Fruit fly (Drosophila melanogaster) whole organism, embryonic: ENCODE measurements around the gene Tyler.

Source experiments
- Bdp1 ChIP-seq: fragments of 200-800 bp; sonication (Bioruptor generic); optimal IDR thresholded peaks from 3 replicates; lab custom pipeline; 2016; ENCODE audit warnings: missing biosample characterization, missing genetic modification characterization
- Blimp-1 ChIP-seq: fragments of 200-800 bp; sonication (Bioruptor generic); optimal IDR thresholded peaks from 3 replicates; lab custom pipeline; 2018; ENCODE audit warnings: missing biosample characterization, missing genetic modification characterization, mild to moderate bottlenecking, moderate library complexity, missing genetic modification reagents
- CG11456 ChIP-seq: fragments of 200-800 bp; sonication (Bioruptor generic); IDR thresholded peaks from 3 replicates; pipeline ENCODE4 v1.3.6; 2022; ENCODE audit warnings: missing biosample characterization, missing genetic modification characterization
- CG11696 ChIP-seq: fragments of 200-800 bp; sonication (Bioruptor generic); IDR thresholded peaks from 2 replicates; pipeline ENCODE4 v1.3.6; 2022; ENCODE audit warnings: missing biosample characterization, missing genetic modification characterization
- CG11723 ChIP-seq: fragments of 200-800 bp; sonication (Bioruptor generic); optimal IDR thresholded peaks from 2 replicates; lab custom pipeline; 2017; ENCODE audit warnings: missing biosample characterization, mild to moderate bottlenecking, missing genetic modification characterization
- CG12155 ChIP-seq: fragments of 200-800 bp; sonication (Bioruptor generic); optimal IDR thresholded peaks from 3 replicates; lab custom pipeline; 2016; ENCODE audit warnings: missing biosample characterization, missing genetic modification characterization
- CG12391 ChIP-seq: fragments of 200-800 bp; sonication (Bioruptor generic); optimal IDR thresholded peaks from 3 replicates; lab custom pipeline; 2018; ENCODE audit warnings: missing biosample characterization, mild to moderate bottlenecking, missing genetic modification characterization, moderate library complexity
- CG12659 ChIP-seq: fragments of 200-800 bp; sonication (Bioruptor generic); optimal IDR thresholded peaks from 3 replicates; lab custom pipeline; 2017; ENCODE audit warnings: mild to moderate bottlenecking, missing biosample characterization, missing genetic modification reagents, missing genetic modification characterization
- CG12942 ChIP-seq: fragments of 200-800 bp; sonication (Bioruptor generic); optimal IDR thresholded peaks from 3 replicates; lab custom pipeline; 2016; ENCODE audit warnings: missing biosample characterization, missing genetic modification characterization
- CG13123 ChIP-seq: fragments of 200-800 bp; sonication (Bioruptor generic); optimal IDR thresholded peaks from 2 replicates; lab custom pipeline; 2016; ENCODE audit warnings: missing biosample characterization, missing genetic modification characterization
- CG13287 ChIP-seq: fragments of 200-800 bp; sonication (Bioruptor generic); IDR thresholded peaks from 2 replicates; pipeline ENCODE4 v1.3.6; 2022; ENCODE audit warnings: missing biosample characterization, missing genetic modification characterization; ENCODE audit not compliant: partially characterized antibody
- CG14441 ChIP-seq: fragments of 200-800 bp; sonication (Bioruptor generic); IDR thresholded peaks from 2 replicates; pipeline ENCODE4 v1.3.6; 2022; ENCODE audit warnings: missing biosample characterization, missing genetic modification characterization
- CG15073 ChIP-seq: fragments of 200-800 bp; sonication (Bioruptor generic); optimal IDR thresholded peaks from 2 replicates; lab custom pipeline; 2016; ENCODE audit warnings: missing biosample characterization, missing genetic modification characterization
- CG2199 ChIP-seq: fragments of 200-800 bp; sonication (Bioruptor generic); IDR thresholded peaks from 3 replicates; pipeline ENCODE4 v1.3.6; 2022; ENCODE audit warnings: missing biosample characterization, missing genetic modification characterization
- CG3065 ChIP-seq: fragments of 200-800 bp; sonication (Bioruptor generic); optimal IDR thresholded peaks from 2 replicates; lab custom pipeline; 2016; ENCODE audit warnings: missing biosample characterization, missing genetic modification characterization
- CG31224 ChIP-seq: fragments of 200-800 bp; sonication (Bioruptor generic); IDR thresholded peaks from 2 replicates; pipeline ENCODE4 v1.3.6; 2022; ENCODE audit warnings: missing biosample characterization, missing genetic modification characterization
- CG4424 ChIP-seq: fragments of 200-800 bp; sonication (Bioruptor generic); optimal IDR thresholded peaks from 3 replicates; lab custom pipeline; 2016; ENCODE audit warnings: missing biosample characterization, missing genetic modification characterization
- CG6272 ChIP-seq: fragments of 200-800 bp; sonication (Bioruptor generic); IDR thresholded peaks from 2 replicates; pipeline ENCODE4 v1.3.6; 2022; ENCODE audit warnings: missing biosample characterization, missing genetic modification characterization
- CG7357 ChIP-seq: fragments of 200-800 bp; sonication (Bioruptor generic); IDR thresholded peaks from 3 replicates; pipeline ENCODE4 v1.3.6; 2022; ENCODE audit warnings: missing biosample characterization, missing genetic modification characterization
- CG8089 ChIP-seq: fragments of 200-800 bp; sonication (Bioruptor generic); optimal IDR thresholded peaks from 3 replicates; lab custom pipeline; 2016; ENCODE audit warnings: missing biosample characterization, missing genetic modification characterization
- CG8281 ChIP-seq: fragments of 200-800 bp; sonication (Bioruptor generic); optimal IDR thresholded peaks from 2 replicates; lab custom pipeline; 2018; ENCODE audit warnings: missing biosample characterization, mild to moderate bottlenecking, missing genetic modification characterization, moderate library complexity
- CG9609 ChIP-seq: fragments of 200-800 bp; sonication (Bioruptor generic); optimal IDR thresholded peaks from 3 replicates; lab custom pipeline; 2016; ENCODE audit warnings: missing biosample characterization, missing genetic modification characterization
- CrebB ChIP-seq: fragments of 200-800 bp; sonication (Bioruptor generic); optimal IDR thresholded peaks from 3 replicates; lab custom pipeline; 2018; ENCODE audit warnings: missing biosample characterization, mild to moderate bottlenecking, missing genetic modification characterization
- Deaf1 ChIP-seq: fragments of 200-800 bp; optimal IDR thresholded peaks from 3 replicates; lab custom pipeline; 2019; ENCODE audit warnings: missing biosample characterization, mild to moderate bottlenecking, missing genetic modification characterization, moderate library complexity
- E2f2 ChIP-seq: fragments of 200-800 bp; sonication (Bioruptor generic); IDR thresholded peaks from 2 replicates; pipeline ENCODE4 v1.3.6; 2022; ENCODE audit warnings: missing biosample characterization, missing genetic modification characterization
- Hmx ChIP-seq: fragments of 200-800 bp; sonication (Bioruptor generic); optimal IDR thresholded peaks from 2 replicates; lab custom pipeline; 2016; ENCODE audit warnings: missing biosample characterization, missing genetic modification characterization
- Jarid2 ChIP-seq: fragments of 200-800 bp; sonication (Bioruptor generic); optimal IDR thresholded peaks from 3 replicates; lab custom pipeline; 2017; ENCODE audit warnings: mild to moderate bottlenecking, missing biosample characterization, missing genetic modification reagents, missing genetic modification characterization
- Lhr ChIP-seq: fragments of 200-800 bp; sonication (Bioruptor generic); optimal IDR thresholded peaks from 3 replicates; lab custom pipeline; 2017; ENCODE audit warnings: mild to moderate bottlenecking, missing biosample characterization, missing genetic modification reagents, missing genetic modification characterization
- Med ChIP-seq: fragments of 200-800 bp; sonication (Bioruptor generic); peaks from one replicate; lab custom pipeline; 2016; ENCODE audit warnings: missing biosample characterization, missing genetic modification characterization, mild to moderate bottlenecking, inconsistent platforms, moderate library complexity
- Sox102F ChIP-seq: fragments of 200-800 bp; sonication (Bioruptor generic); optimal IDR thresholded peaks from 2 replicates; lab custom pipeline; 2018; ENCODE audit warnings: missing biosample characterization, mild to moderate bottlenecking, missing genetic modification characterization, moderate library complexity
- Vsx1 ChIP-seq: fragments of 200-800 bp; sonication (Bioruptor generic); optimal IDR thresholded peaks from 2 replicates; lab custom pipeline; 2017; ENCODE audit warnings: missing biosample characterization, mild to moderate bottlenecking, missing genetic modification characterization, missing genetic modification reagents
- ap ChIP-seq: fragments of 200-800 bp; sonication (Bioruptor generic); IDR thresholded peaks from 2 replicates; pipeline ENCODE4 v1.3.6; 2022; ENCODE audit warnings: missing biosample characterization, missing genetic modification characterization
- ara ChIP-seq: fragments of 200-800 bp; sonication (Bioruptor generic); IDR thresholded peaks from 2 replicates; pipeline ENCODE4 v1.3.6; 2022; ENCODE audit warnings: missing biosample characterization, missing genetic modification characterization
- crc ChIP-seq: fragments of 200-800 bp; sonication (Bioruptor generic); optimal IDR thresholded peaks from 2 replicates; lab custom pipeline; 2016; ENCODE audit warnings: missing biosample characterization, missing genetic modification characterization
- dan ChIP-seq: fragments of 200-800 bp; sonication (Bioruptor generic); IDR thresholded peaks from 2 replicates; pipeline ENCODE4 v1.3.6; 2022; ENCODE audit warnings: missing biosample characterization, missing genetic modification characterization
- emc ChIP-seq: fragments of 200-800 bp; sonication (Bioruptor generic); optimal IDR thresholded peaks from 2 replicates; lab custom pipeline; 2016; ENCODE audit warnings: missing biosample characterization, missing genetic modification characterization
- fd102C ChIP-seq: fragments of 200-800 bp; sonication (Bioruptor generic); optimal IDR thresholded peaks from 2 replicates; lab custom pipeline; 2018; ENCODE audit warnings: missing biosample characterization, mild to moderate bottlenecking, missing genetic modification characterization, moderate library complexity
- fru ChIP-seq: fragments of >200 bp; optimal IDR thresholded peaks from 2 replicates; lab custom pipeline; 2017
- gce ChIP-seq: fragments of 200-800 bp; sonication (Bioruptor generic); IDR thresholded peaks from 3 replicates; pipeline ENCODE4 v1.3.6; 2022; ENCODE audit warnings: missing biosample characterization, missing genetic modification characterization
- gro ChIP-seq: fragments of 200-800 bp; sonication (Bioruptor generic); optimal IDR thresholded peaks from 2 replicates; lab custom pipeline; 2016; ENCODE audit warnings: missing biosample characterization, missing genetic modification characterization
- jigr1 ChIP-seq: fragments of 200-800 bp; sonication (Bioruptor generic); IDR thresholded peaks from 3 replicates; pipeline ENCODE4 v1.3.6; 2022; ENCODE audit warnings: missing biosample characterization, missing genetic modification characterization
- maf-S ChIP-seq: fragments of 200-800 bp; sonication (Bioruptor generic); optimal IDR thresholded peaks from 2 replicates; lab custom pipeline; 2016; ENCODE audit warnings: missing biosample characterization, missing genetic modification characterization
- mam ChIP-seq: fragments of 200-800 bp; sonication (Bioruptor generic); optimal IDR thresholded peaks from 3 replicates; lab custom pipeline; 2016; ENCODE audit warnings: missing biosample characterization, missing genetic modification characterization
- otp ChIP-seq: fragments of 200-800 bp; sonication (Bioruptor generic); IDR thresholded peaks from 3 replicates; pipeline ENCODE4, ENCODE4 v1.3.6; 2022; ENCODE audit warnings: missing biosample characterization, missing genetic modification characterization
- p53 ChIP-seq: fragments of 200-800 bp; sonication (Bioruptor generic); optimal IDR thresholded peaks from 2 replicates; lab custom pipeline; 2016; ENCODE audit warnings: missing biosample characterization, missing genetic modification characterization
- scrt ChIP-seq: fragments of 200-800 bp; sonication (Bioruptor generic); optimal IDR thresholded peaks from 2 replicates; lab custom pipeline; 2018; ENCODE audit warnings: missing biosample characterization, mild to moderate bottlenecking, missing genetic modification characterization, moderate library complexity
- shn ChIP-seq: fragments of 200-800 bp; sonication (Bioruptor generic); optimal IDR thresholded peaks from 3 replicates; lab custom pipeline; 2016; ENCODE audit warnings: missing biosample characterization, missing genetic modification characterization
- slp2 ChIP-seq: fragments of 200-800 bp; sonication (Bioruptor generic); optimal IDR thresholded peaks from 2 replicates; lab custom pipeline; 2016; ENCODE audit warnings: missing biosample characterization, missing genetic modification characterization
- so ChIP-seq: fragments of 200-800 bp; sonication (Bioruptor generic); IDR thresholded peaks from 3 replicates; pipeline ENCODE4 v1.3.6; 2022; ENCODE audit warnings: missing biosample characterization, missing genetic modification characterization
- ssp ChIP-seq: fragments of 200-800 bp; sonication (Bioruptor generic); IDR thresholded peaks from 2 replicates; pipeline ENCODE4 v1.3.6; 2022; ENCODE audit warnings: missing biosample characterization, missing genetic modification characterization
- stwl ChIP-seq: fragments of 200-800 bp; sonication (Bioruptor generic); optimal IDR thresholded peaks from 3 replicates; lab custom pipeline; 2018; ENCODE audit warnings: missing biosample characterization, mild to moderate bottlenecking, missing genetic modification characterization, moderate library complexity
- ttk ChIP-seq: fragments of 200-800 bp; sonication (Bioruptor generic); IDR thresholded peaks from 2 replicates; pipeline ENCODE4 v2.1.2; 2022; ENCODE audit warnings: missing biosample characterization, missing genetic modification characterization
- wor ChIP-seq: fragments of 200-800 bp; sonication (Bioruptor generic); IDR thresholded peaks from 2 replicates; pipeline ENCODE4 v1.3.6; 2022; ENCODE audit warnings: missing biosample characterization, missing genetic modification characterization
- zen ChIP-seq: fragments of 200-800 bp; sonication (Bioruptor generic); optimal IDR thresholded peaks from 3 replicates; lab custom pipeline; 2018; ENCODE audit warnings: missing biosample characterization, mild to moderate bottlenecking, missing genetic modification characterization, moderate library complexity

The Tyler gene

dm6 chrX:19604997-19605396 is 6.3 kb upstream of the Tyler start, which contains the start of gene CG14207 (continued):
- TF ChIP-seq emc (GFP tag; lab: Kevin White, UChicago), result no peak
- TF ChIP-seq Lhr (GFP tag; lab: Kevin White, UChicago), result no peak
- no peak for TF ChIP-seq CG11723 (GFP tag; lab: Kevin White, UChicago)
- no peak for TF ChIP-seq CG8089
- no peak for TF ChIP-seq CG6272 (GFP tag; lab: Robert Waterston, UW)
- no peak for TF ChIP-seq ssp (GFP tag; lab: Robert Waterston, UW)
- TF ChIP-seq jigr1, result no peak
- no peak for TF ChIP-seq Sox102F (GFP tag; lab: Kevin White, UChicago)
- no peak for TF ChIP-seq Blimp-1 (GFP tag; lab: Kevin White, UChicago)
- TF ChIP-seq CG12391 (tag; lab: Kevin White, UChicago), result no peak
- TF ChIP-seq gro (GFP tag; lab: Kevin White, UChicago), result peak; percentile 51
- TF ChIP-seq CrebB (tag; lab: Kevin White, UChicago), result peak; percentile 17
- TF ChIP-seq mam (GFP tag; lab: Kevin White, UChicago), result no peak
- no peak for TF ChIP-seq CG8281 (tag; lab: Kevin White, UChicago)
- TF ChIP-seq stwl (tag; lab: Kevin White, UChicago), result peak; percentile 73
- no peak for TF ChIP-seq slp2 (GFP tag; lab: Kevin White, UChicago)
- TF ChIP-seq ttk (GFP tag; lab: Robert Waterston, UW), result no peak
- TF ChIP-seq ara, result no peak
- TF ChIP-seq dan (GFP tag; lab: Robert Waterston, UW), result no peak
- no peak for TF ChIP-seq CG12155 (GFP tag; lab: Kevin White, UChicago)
- no peak for TF ChIP-seq gce
- TF ChIP-seq scrt (GFP tag; lab: Kevin White, UChicago), result peak; percentile 37
- TF ChIP-seq CG14441 (GFP tag; lab: Robert Waterston, UW), result no peak
- TF ChIP-seq CG11456, result no peak
- no peak for TF ChIP-seq Hmx (GFP tag; lab: Kevin White, UChicago)
- TF ChIP-seq ap (GFP tag; lab: Robert Waterston, UW), result no peak
- no peak for TF ChIP-seq CG12942 (GFP tag; lab: Kevin White, UChicago)
- TF ChIP-seq CG15073 (GFP tag; lab: Kevin White, UChicago), result no peak
- TF ChIP-seq Med (GFP tag; lab: Kevin White, UChicago), result peak; percentile 83
- TF ChIP-seq wor (GFP tag; lab: Robert Waterston, UW), result no peak
- TF ChIP-seq CG4424, result no peak
- TF ChIP-seq CG13287 (GFP tag; lab: Robert Waterston, UW), result peak; percentile 80
- no peak for TF ChIP-seq otp (GFP tag; lab: Robert Waterston, UW)
- no peak for TF ChIP-seq CG3065 (GFP tag; lab: Kevin White, UChicago)
- TF ChIP-seq Jarid2 (GFP tag; lab: Kevin White, UChicago), result peak; percentile 77
- TF ChIP-seq CG31224 (GFP tag; lab: Robert Waterston, UW), result no peak
- TF ChIP-seq CG13123 (GFP tag; lab: Kevin White, UChicago), result no peak
- TF ChIP-seq p53, result no peak
- TF ChIP-seq fd102C (GFP tag; lab: Kevin White, UChicago), result no peak
- TF ChIP-seq CG9609, result no peak
- no peak for TF ChIP-seq Vsx1 (GFP tag; lab: Kevin White, UChicago)
- no peak for TF ChIP-seq CG7357
- no peak for TF ChIP-seq CG11696 (GFP tag; lab: Robert Waterston, UW)
- TF ChIP-seq Deaf1 (tag; lab: Kevin White, UChicago), result peak; percentile 10
- no peak for TF ChIP-seq CG2199 (GFP tag; lab: Robert Waterston, UW)
- peak; percentile 29 for TF ChIP-seq CG12659 (GFP tag; lab: Kevin White, UChicago)
- no peak for TF ChIP-seq zen (tag; lab: Kevin White, UChicago)
- TF ChIP-seq so (GFP tag; lab: Robert Waterston, UW), result peak; percentile 37; the same call in 1 of the 3 replicates
- TF ChIP-seq crc (GFP tag; lab: Kevin White, UChicago), result no peak
- TF ChIP-seq E2f2 (GFP tag; lab: Robert Waterston, UW), result peak; percentile 88
- no peak for TF ChIP-seq fru (lab: Kevin White, UChicago)
- TF ChIP-seq maf-S (GFP tag; lab: Kevin White, UChicago), result no peak
- no peak for TF ChIP-seq shn
- no peak for TF ChIP-seq Bdp1 (GFP tag; lab: Kevin White, UChicago)
